Fruit fly (Drosophila melanogaster) Kc167 (cell line): Measurements from ENCODE around the gene CG13725.

Experiments used
- Myc ChIP-seq: fragments of >200 bp; optimal IDR thresholded peaks from 2 replicates; lab custom pipeline; 2017; ENCODE audit warnings: missing external identifiers
- Sin3A ChIP-seq: fragments of >200 bp; optimal IDR thresholded peaks from 2 replicates; lab custom pipeline; 2018; ENCODE audit warnings: missing external identifiers
- h ChIP-seq: fragments of >200 bp; optimal IDR thresholded peaks from 3 replicates; lab custom pipeline; 2018; ENCODE audit warnings: missing external identifiers
- insv ChIP-seq: fragments of >200 bp; optimal IDR thresholded peaks from 3 replicates; lab custom pipeline; 2018; ENCODE audit warnings: missing external identifiers
- psq ChIP-seq: fragments of >200 bp; optimal IDR thresholded peaks from 2 replicates; lab custom pipeline; 2017; ENCODE audit warnings: missing external identifiers
- ttk ChIP-seq: sonication (Bioruptor generic); optimal IDR thresholded peaks from 2 replicates; lab custom pipeline; 2017; ENCODE audit warnings: missing external identifiers

The CG13725 gene

DNA sequence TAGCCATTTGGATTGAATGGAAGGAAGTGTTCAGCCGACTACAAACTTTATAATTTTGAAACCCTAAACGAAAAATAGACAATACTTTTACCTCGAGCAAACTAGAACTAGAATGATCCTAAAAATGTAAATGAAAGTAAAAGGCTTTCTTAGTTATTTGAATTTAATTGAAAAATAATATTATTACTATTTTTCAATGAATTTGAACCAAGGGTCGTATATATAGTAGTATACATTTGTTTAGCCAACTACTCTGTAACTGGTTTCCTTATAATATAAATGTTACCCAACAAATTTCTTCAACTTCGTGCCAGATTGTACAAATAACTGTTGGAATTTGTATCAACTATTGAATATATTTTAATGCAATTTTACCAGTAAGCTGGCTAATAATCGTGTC is at the start of gene CG13725:
Gene CG13725 (minus strand): TSS at position 101 of the 400 bp plus-strand sequence.
- TF ChIP-seq psq (no peak), Myc (lab: Kevin White, UChicago) (no peak), insv (lab: Kevin White, UChicago) (no peak), Sin3A (lab: Kevin White, UChicago) (no peak), h (lab: Kevin White, UChicago) (no peak), ttk (lab: Kevin White, UChicago) (no peak)

DNA sequence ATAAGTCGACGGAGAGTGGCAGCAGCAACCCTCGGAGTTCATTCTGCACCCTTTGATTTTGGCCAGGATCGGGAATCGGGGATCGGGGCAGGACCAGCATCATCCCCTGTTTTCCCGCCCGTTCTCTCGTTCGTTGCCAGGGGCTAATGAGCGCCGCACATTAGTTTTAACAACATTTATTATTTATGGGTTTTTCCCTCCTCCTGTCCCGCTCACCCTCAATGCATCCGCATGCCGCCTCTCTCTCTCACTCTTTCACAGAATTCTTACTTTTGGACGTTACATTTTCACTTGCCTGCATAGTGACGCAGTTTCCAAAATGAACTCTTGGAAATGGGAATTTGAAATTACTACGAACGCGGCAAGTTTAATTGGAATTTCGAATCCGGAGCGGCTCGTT is 41.6 kb upstream of the CG13725 start:
- TF ChIP-seq psq (no peak), ttk (lab: Kevin White, UChicago) (no peak), insv (lab: Kevin White, UChicago) (no peak), Myc (lab: Kevin White, UChicago) (no peak), h (lab: Kevin White, UChicago) (no peak), Sin3A (lab: Kevin White, UChicago) (no peak)

DNA sequence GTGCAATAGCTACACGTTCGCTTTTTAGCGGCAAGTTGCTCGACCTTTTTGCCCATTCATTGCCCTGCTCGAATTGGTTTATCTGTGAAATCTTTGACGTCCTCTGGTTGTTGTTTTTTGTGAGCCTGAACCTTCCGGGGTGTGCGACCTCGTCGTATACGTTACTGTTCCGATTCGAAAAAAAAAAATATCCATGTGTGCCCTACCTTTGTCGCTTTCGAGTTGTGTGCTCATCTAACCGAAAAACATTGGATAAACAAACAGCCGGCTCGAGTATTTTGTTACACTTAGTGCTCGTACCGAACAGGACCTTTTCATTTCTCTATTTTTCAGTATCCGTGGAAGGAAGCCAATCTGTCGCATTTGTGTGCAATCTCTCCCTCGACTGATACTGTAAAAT is 38.7 kb upstream of the CG13725 start:
- TF ChIP-seq h (lab: Kevin White, UChicago), result no peak
- TF ChIP-seq Sin3A (lab: Kevin White, UChicago), result no peak

DNA sequence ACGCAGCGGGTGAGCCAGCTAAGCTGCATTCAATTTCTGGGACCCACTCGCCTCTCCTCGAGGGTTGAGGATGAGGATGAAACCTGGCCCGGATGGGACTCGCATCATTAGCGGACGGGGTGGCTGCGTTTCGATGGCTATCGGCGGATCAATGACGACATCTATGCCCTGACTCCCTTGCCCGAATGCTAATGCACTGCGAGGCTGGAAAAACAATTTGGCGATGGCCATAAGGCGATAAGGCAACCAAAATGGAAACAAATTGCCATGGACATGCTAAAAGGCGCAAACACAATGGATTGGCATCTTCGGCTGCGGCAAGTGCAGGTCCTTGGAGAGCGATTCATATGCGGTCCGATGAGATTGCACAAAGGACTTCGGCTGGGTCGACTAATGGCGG is 37.6 kb upstream of the CG13725 start:
- TF ChIP-seq Sin3A (lab: Kevin White, UChicago) (no peak), insv (lab: Kevin White, UChicago) (no peak), Myc (lab: Kevin White, UChicago) (no peak), h (lab: Kevin White, UChicago) (no peak), ttk (lab: Kevin White, UChicago) (no peak), psq (no peak)

DNA sequence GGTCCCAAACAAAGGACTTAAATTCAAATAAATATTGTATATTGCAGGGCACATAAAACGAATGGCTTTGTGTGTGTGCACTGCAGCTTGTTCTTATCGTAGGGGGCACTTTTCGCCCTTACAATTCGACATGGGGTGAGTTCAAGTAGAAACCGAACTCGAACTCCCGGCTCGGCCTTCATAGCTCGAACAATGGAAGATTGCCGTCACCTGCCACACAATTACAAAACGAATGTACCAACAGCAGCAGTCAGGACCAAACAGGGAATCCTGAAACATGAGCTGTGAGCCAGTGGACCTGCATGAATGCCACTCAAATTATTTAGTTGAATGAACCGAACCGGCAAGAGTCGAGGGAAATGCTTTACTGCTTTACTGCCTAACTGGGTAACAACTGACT is 36.6 kb upstream of the CG13725 start:
- TF ChIP-seq Myc (lab: Kevin White, UChicago) (no peak), ttk (lab: Kevin White, UChicago) (no peak), Sin3A (lab: Kevin White, UChicago) (no peak), insv (lab: Kevin White, UChicago) (no peak), h (lab: Kevin White, UChicago) (no peak), psq (no peak)

DNA sequence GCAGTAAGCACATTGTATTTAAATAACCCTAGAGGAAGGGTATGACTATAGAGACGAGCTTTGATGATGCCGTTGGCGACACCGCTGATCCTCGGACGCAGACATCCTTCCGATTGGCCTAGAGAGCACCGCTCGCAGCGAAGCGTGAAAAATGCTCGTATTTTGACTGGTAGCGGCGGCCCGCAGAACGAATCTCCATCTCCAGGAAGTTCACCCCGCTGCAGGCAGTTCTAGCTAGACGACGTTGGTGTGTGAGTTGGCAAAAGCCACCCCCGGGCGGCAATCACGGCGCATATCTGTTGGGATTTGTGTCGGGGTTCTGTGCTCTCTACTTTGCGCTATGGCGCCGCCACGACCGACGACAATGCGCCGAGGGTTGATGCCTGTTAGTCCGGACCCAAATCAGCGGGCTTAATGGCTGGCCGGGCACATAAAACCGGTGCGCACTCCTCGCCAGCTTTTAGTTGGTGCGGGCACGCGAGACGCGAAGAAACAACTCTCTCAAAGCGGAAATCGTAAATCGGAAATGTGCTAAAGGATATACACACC is 34.0 kb upstream of the CG13725 start, which contains the start of gene tap:
Gene tap (plus strand): TSS at position 458 of the 549 bp plus-strand sequence.
- TF ChIP-seq ttk (lab: Kevin White, UChicago) (no peak), Myc (lab: Kevin White, UChicago) (no peak), Sin3A (lab: Kevin White, UChicago) (no peak), h (lab: Kevin White, UChicago) (no peak), psq (no peak), insv (lab: Kevin White, UChicago) (no peak)

DNA sequence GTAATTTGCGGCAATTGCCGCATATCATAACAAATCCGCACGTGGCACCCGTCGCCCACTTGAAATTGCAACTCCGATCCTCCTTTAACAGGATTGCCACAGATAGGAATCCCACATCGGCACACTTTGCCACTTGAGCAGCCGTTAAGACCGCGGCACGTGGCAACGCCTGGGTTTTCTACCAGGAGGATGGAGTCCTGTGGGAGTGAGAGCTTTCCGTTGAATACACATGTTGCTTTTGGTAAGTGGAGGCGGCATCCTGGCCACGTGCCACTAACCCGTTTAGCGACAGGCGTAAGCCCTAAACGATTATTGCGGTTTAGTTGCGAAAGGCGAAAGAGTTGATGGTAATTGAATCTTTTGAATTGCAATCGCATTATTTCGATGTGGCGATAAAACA is 33.2 kb upstream of the CG13725 start:
- no peak for TF ChIP-seq Myc (lab: Kevin White, UChicago)
- TF ChIP-seq insv (lab: Kevin White, UChicago), result no peak
- no peak for TF ChIP-seq h (lab: Kevin White, UChicago)
- TF ChIP-seq Sin3A (lab: Kevin White, UChicago), result no peak

DNA sequence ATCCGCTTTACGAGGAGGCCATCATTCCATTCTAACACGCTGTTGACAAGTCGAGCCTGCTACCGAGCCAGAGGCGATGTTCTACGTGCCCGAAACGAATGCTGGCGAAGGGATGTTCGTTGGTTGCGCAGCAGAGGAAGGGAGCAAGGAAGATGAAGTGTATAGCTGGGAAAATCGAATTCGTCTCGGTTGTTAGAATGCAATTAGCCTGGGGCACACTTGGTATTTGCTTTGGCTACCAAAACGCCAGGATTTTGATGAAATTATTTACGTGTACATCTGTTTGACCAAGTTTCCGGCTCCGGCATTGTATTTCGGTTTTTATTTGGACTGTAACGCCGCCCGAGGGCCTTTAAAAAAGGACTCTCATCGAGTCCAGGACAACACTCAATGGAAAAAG is 32.1 kb upstream of the CG13725 start:
- TF ChIP-seq h (lab: Kevin White, UChicago) (no peak), insv (lab: Kevin White, UChicago) (no peak), Sin3A (lab: Kevin White, UChicago) (no peak), ttk (lab: Kevin White, UChicago) (no peak), psq (no peak), Myc (lab: Kevin White, UChicago) (no peak)

DNA sequence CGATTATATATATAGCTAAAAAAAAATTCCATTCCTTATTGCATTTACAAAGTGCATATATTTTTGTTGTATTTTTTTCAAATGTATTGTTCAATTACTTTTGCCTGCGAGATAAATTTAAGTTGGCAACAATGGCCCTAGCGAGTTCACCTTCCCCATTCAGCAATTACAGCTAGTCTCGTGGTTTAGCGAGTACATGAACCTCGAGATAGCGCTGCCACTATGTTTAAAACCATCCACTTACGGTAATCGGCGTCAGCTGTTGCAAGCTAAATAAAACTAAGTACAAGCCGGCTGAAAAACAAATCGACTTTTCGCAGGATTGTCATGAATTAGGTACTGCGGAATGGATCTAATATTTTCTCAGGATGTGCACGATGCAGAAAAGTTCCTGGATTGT is 27.5 kb upstream of the CG13725 start:
- TF ChIP-seq Sin3A (lab: Kevin White, UChicago) (no peak), ttk (lab: Kevin White, UChicago) (no peak), h (lab: Kevin White, UChicago) (no peak), psq (no peak), insv (lab: Kevin White, UChicago) (no peak), Myc (lab: Kevin White, UChicago) (no peak)

DNA sequence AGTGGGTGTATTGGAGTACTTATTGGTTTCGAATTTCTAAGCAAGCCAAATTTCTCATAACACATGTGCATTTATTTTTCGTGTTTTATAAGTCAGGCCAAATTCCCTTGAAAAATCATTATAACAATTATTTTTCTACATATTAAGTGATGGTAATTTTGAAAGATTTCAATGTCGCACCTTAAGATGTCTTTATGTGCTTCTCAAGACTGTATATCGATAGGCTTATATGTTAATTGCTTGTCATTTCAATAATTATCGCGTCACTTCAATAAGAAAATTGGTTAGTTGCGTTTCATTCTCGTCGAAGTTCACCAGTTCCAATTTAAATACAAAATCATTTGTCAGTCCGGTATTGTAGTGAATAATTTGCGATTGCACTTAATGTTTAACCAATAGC is 26.2 kb upstream of the CG13725 start, which contains the start of gene CG7692:
Gene CG7692 (plus strand): TSS at position 301 of the 400 bp plus-strand sequence.
- no peak for TF ChIP-seq Sin3A (lab: Kevin White, UChicago)
- TF ChIP-seq insv (lab: Kevin White, UChicago), result no peak
- no peak for TF ChIP-seq h (lab: Kevin White, UChicago)
- no peak for TF ChIP-seq Myc (lab: Kevin White, UChicago)
- TF ChIP-seq ttk (lab: Kevin White, UChicago), result no peak
- TF ChIP-seq psq, result no peak

DNA sequence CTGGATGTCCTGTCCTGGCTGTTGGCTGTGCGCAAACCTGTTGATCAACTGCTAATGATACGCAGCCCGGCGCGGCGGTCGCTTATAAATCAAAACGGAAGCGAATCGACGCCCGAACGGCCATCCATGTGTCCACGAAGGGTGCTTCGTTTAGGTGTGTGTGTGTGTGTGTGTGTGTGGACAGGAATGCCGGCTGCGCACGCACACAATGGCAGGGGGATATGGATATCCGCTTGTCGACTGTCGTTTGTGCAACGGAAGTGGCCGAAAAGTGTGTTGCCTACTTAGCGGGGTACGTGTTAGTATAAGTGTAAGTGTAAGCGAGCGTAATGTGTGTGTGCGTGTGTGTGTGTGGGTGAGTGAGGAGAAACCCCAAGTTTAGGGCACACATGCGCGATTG is 24.3 kb upstream of the CG13725 start, which contains the start of gene Mip:
Gene Mip (minus strand): TSS at position 63 of the 400 bp plus-strand sequence.
- no peak for TF ChIP-seq Sin3A (lab: Kevin White, UChicago)
- no peak for TF ChIP-seq insv (lab: Kevin White, UChicago)
- no peak for TF ChIP-seq h (lab: Kevin White, UChicago)
- TF ChIP-seq ttk (lab: Kevin White, UChicago), result no peak
- no peak for TF ChIP-seq Myc (lab: Kevin White, UChicago)
- TF ChIP-seq psq, result no peak

DNA sequence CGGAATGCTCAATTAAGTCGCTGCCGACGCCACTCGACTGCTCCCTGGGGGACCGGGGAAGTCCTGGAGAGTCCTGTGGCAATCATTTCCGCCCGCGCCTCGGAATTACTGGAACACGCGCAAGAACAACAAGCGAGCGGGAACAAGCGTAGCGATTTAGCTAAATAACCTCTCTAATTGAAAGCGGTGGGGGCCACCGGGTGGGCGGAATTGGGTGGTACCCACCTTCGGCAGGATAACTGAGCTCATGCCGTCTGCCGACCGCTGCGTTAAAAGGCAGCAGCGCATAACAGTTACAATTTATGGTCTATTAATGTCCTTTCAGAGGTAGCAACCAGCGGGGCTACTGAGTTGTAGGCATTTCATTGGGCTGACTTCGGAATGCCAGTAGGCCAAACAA is 21.1 kb upstream of the CG13725 start:
- no peak for TF ChIP-seq insv (lab: Kevin White, UChicago)
- TF ChIP-seq Sin3A (lab: Kevin White, UChicago), result no peak
- no peak for TF ChIP-seq ttk (lab: Kevin White, UChicago)
- no peak for TF ChIP-seq h (lab: Kevin White, UChicago)
